Worm (Caenorhabditis elegans) whole organism, L3 larva: ENCODE data around the gene K08D12.8.
A peak's percentile ranks its signal among the peaks of the same experiment; 100 is the strongest.

ENCODE experiments used
- R02D3.7 ChIP-seq: fragments of 150-350 bp; optimal IDR thresholded peaks from 2 replicates; lab custom pipeline; 2014; ENCODE audit warnings: missing biosample characterization, missing genetic modification characterization
- ZK546.5 ChIP-seq: sonication (generic microtip); optimal IDR thresholded peaks from 2 replicates; lab custom pipeline; 2017; ENCODE audit warnings: missing biosample characterization, missing genetic modification characterization
- aly-2 ChIP-seq: fragments of 150-350 bp; optimal IDR thresholded peaks from 2 replicates; lab custom pipeline; 2014; ENCODE audit warnings: missing biosample characterization, missing genetic modification characterization
- ceh-28 ChIP-seq: fragments of 150-350 bp; optimal IDR thresholded peaks from 2 replicates; lab custom pipeline; 2014; ENCODE audit warnings: missing biosample characterization, missing genetic modification reagents, missing genetic modification characterization
- ceh-9 ChIP-seq: sonication (generic microtip); optimal IDR thresholded peaks from 2 replicates; lab custom pipeline; 2018; ENCODE audit warnings: missing biosample characterization, missing genetic modification characterization
- daf-12 ChIP-seq: fragments of 150-350 bp; optimal IDR thresholded peaks from 2 replicates; lab custom pipeline; 2014; ENCODE audit warnings: missing biosample characterization, missing genetic modification reagents, missing genetic modification characterization
- egl-27 ChIP-seq: sonication (generic microtip); optimal IDR thresholded peaks from 4 replicates; lab custom pipeline; 2017; ENCODE audit warnings: missing biosample characterization, missing genetic modification reagents, missing genetic modification characterization
- egl-5 ChIP-seq: fragments of 150-350 bp; optimal IDR thresholded peaks from 2 replicates; lab custom pipeline; 2017; ENCODE audit warnings: missing biosample characterization, missing genetic modification reagents, missing genetic modification characterization, inconsistent platforms
- elt-1 ChIP-seq: fragments of 150-350 bp; optimal IDR thresholded peaks from 2 replicates; lab custom pipeline; 2014; ENCODE audit warnings: missing biosample characterization, missing genetic modification characterization
- elt-2 ChIP-seq: sonication (generic microtip); optimal IDR thresholded peaks from 2 replicates; lab custom pipeline; 2016; ENCODE audit warnings: missing genetic modification reagents, mild to moderate bottlenecking, missing genetic modification characterization, missing compliant biosample characterization
- elt-3 ChIP-seq, 3 experiments: fragments of 150-350 bp in 1 of 3; sonication (generic microtip) in 2 of 3; optimal IDR thresholded peaks; 2 replicates in 2 of 3; 4 replicates in 1 of 3; lab custom pipeline; 2014 to 2017; ENCODE audit warnings: missing biosample characterization in 3 of 3, missing genetic modification characterization in 3 of 3
- eor-1 ChIP-seq, 2 experiments: fragments of 150-350 bp; optimal IDR thresholded peaks; 2 replicates each; lab custom pipeline; 2014 to 2018; ENCODE audit warnings: missing biosample characterization in 2 of 2, missing genetic modification characterization in 2 of 2
- fkh-10 ChIP-seq: sonication (generic microtip); optimal IDR thresholded peaks from 2 replicates; lab custom pipeline; 2017; ENCODE audit warnings: missing biosample characterization, missing genetic modification reagents, missing genetic modification characterization
- hmg-11 ChIP-seq: sonication (generic microtip); optimal IDR thresholded peaks from 2 replicates; lab custom pipeline; 2016; ENCODE audit warnings: missing genetic modification characterization, missing compliant biosample characterization
- jun-1 ChIP-seq: fragments of 150-350 bp; optimal IDR thresholded peaks from 2 replicates; lab custom pipeline; 2014; ENCODE audit warnings: missing biosample characterization, missing genetic modification reagents, missing genetic modification characterization
- lin-15B ChIP-seq: fragments of 150-350 bp; optimal IDR thresholded peaks from 2 replicates; lab custom pipeline; 2014; ENCODE audit warnings: missing biosample characterization, missing genetic modification characterization
- lin-39 ChIP-seq: fragments of 150-350 bp; optimal IDR thresholded peaks from 2 replicates; lab custom pipeline; 2018; ENCODE audit warnings: missing biosample characterization, missing genetic modification reagents, missing genetic modification characterization
- mdl-1 ChIP-seq: fragments of 150-350 bp; optimal IDR thresholded peaks from 2 replicates; lab custom pipeline; 2014; ENCODE audit warnings: missing biosample characterization, missing genetic modification characterization
- mml-1 ChIP-seq: fragments of 150-350 bp; sonication (generic microtip); optimal IDR thresholded peaks from 3 replicates; lab custom pipeline; 2014; ENCODE audit warnings: missing biosample characterization, missing genetic modification characterization
- nfya-1 ChIP-seq: sonication (generic microtip); optimal IDR thresholded peaks from 2 replicates; lab custom pipeline; 2017; ENCODE audit warnings: missing genetic modification characterization, mild to moderate bottlenecking, missing compliant biosample characterization, antibody characterized with exemption, moderate library complexity; ENCODE audit not compliant: insufficient read depth
- nhr-11 ChIP-seq: fragments of 150-350 bp; optimal IDR thresholded peaks from 2 replicates; lab custom pipeline; 2014; ENCODE audit warnings: missing biosample characterization, missing genetic modification characterization
- nhr-12 ChIP-seq: fragments of 150-350 bp; optimal IDR thresholded peaks from 2 replicates; lab custom pipeline; 2014; ENCODE audit warnings: missing biosample characterization, missing genetic modification characterization
- nhr-23 ChIP-seq: fragments of 150-350 bp; optimal IDR thresholded peaks from 2 replicates; lab custom pipeline; 2014; ENCODE audit warnings: missing biosample characterization, missing genetic modification reagents, missing genetic modification characterization
- nhr-25 ChIP-seq: sonication (generic microtip); optimal IDR thresholded peaks from 2 replicates; lab custom pipeline; 2017; ENCODE audit warnings: missing biosample characterization, missing genetic modification characterization
- nhr-28 ChIP-seq: fragments of 150-350 bp; optimal IDR thresholded peaks from 2 replicates; lab custom pipeline; 2014; ENCODE audit warnings: missing biosample characterization, missing genetic modification characterization
- nhr-43 ChIP-seq: sonication (generic microtip); optimal IDR thresholded peaks from 2 replicates; lab custom pipeline; 2016; ENCODE audit warnings: mild to moderate bottlenecking, missing genetic modification characterization, missing compliant biosample characterization; ENCODE audit not compliant: poor library complexity, severe bottlenecking
- nhr-67 ChIP-seq: fragments of 150-350 bp; optimal IDR thresholded peaks from 2 replicates; lab custom pipeline; 2014; ENCODE audit warnings: missing biosample characterization, missing genetic modification characterization
- nhr-76 ChIP-seq: fragments of 150-350 bp; sonication (generic microtip); optimal IDR thresholded peaks from 5 replicates; lab custom pipeline; 2014; ENCODE audit warnings: missing biosample characterization, missing genetic modification characterization
- nhr-77 ChIP-seq: fragments of 150-350 bp; optimal IDR thresholded peaks from 2 replicates; lab custom pipeline; 2014; ENCODE audit warnings: missing biosample characterization, missing genetic modification characterization
- pha-4 ChIP-seq: fragments of 150-350 bp; optimal IDR thresholded peaks from 2 replicates; lab custom pipeline; 2014; ENCODE audit warnings: missing biosample characterization, missing genetic modification reagents, missing genetic modification characterization
- pqm-1 ChIP-seq: fragments of 150-350 bp; optimal IDR thresholded peaks from 2 replicates; lab custom pipeline; 2017; ENCODE audit warnings: missing biosample characterization, missing genetic modification characterization, inconsistent platforms
- sea-2 ChIP-seq: fragments of 150-350 bp; sonication (generic microtip); optimal IDR thresholded peaks from 4 replicates; lab custom pipeline; 2014; ENCODE audit warnings: missing biosample characterization, missing genetic modification reagents, missing genetic modification characterization
- skn-1 ChIP-seq: fragments of 150-350 bp; optimal IDR thresholded peaks from 2 replicates; lab custom pipeline; 2014; ENCODE audit warnings: missing biosample characterization, missing genetic modification characterization
- snpc-4 ChIP-seq: fragments of 150-350 bp; optimal IDR thresholded peaks from 2 replicates; lab custom pipeline; 2014; ENCODE audit warnings: missing biosample characterization, missing genetic modification characterization
- unc-39 ChIP-seq: sonication (generic microtip); optimal IDR thresholded peaks from 4 replicates; lab custom pipeline; 2017; ENCODE audit warnings: missing biosample characterization, missing genetic modification characterization
- unc-62 ChIP-seq: fragments of 150-350 bp; sonication (generic microtip); optimal IDR thresholded peaks from 4 replicates; lab custom pipeline; 2014; ENCODE audit warnings: missing biosample characterization, missing genetic modification reagents, missing genetic modification characterization
- zag-1 ChIP-seq: fragments of 150-350 bp; optimal IDR thresholded peaks from 2 replicates; lab custom pipeline; 2014; ENCODE audit warnings: missing biosample characterization, missing genetic modification characterization

Gene K08D12.8

ce11 chrIV:1745453-1746051, 19.6 kb downstream of the K08D12.8 start, which contains the start of the genes Y41D4A.6 and Y41D4A.4 (continued):
- TF ChIP-seq ceh-9 (tag; lab: Kevin White, UChicago) (no peak), mdl-1 (tag; lab: Kevin White, UChicago) (no peak), nhr-43 (tag; lab: Kevin White, UChicago) (peak; percentile 71), daf-12 (tag; lab: Kevin White, UChicago) (no peak), aly-2 (tag; lab: Kevin White, UChicago) (peak; percentile 52), nhr-12 (tag; lab: Kevin White, UChicago) (no peak), nhr-28 (tag; lab: Kevin White, UChicago) (no peak), unc-62 (GFP tag; lab: Kevin White, UChicago) (no peak), pqm-1 (tag; lab: Kevin White, UChicago) (peak; percentile 37), nfya-1 (tag; lab: Kevin White, UChicago) (peak; percentile 76), jun-1 (peak; percentile 33), zag-1 (tag; lab: Kevin White, UChicago) (no peak), fkh-10 (GFP tag; lab: Kevin White, UChicago) (peak; percentile 48), R02D3.7 (tag; lab: Kevin White, UChicago) (peak; percentile 57), lin-15B (tag; lab: Kevin White, UChicago) (peak; percentile 90), lin-39 (peak; percentile 69), ZK546.5 (tag; lab: Kevin White, UChicago) (no peak), hmg-11 (tag; lab: Kevin White, UChicago) (peak; percentile 81), elt-2 (tag; lab: Kevin White, UChicago) (peak; percentile 62), snpc-4 (tag; lab: Kevin White, UChicago) (peak; percentile 37), nhr-67 (tag; lab: Kevin White, UChicago) (no peak), nhr-23 (peak; percentile 50), sea-2 (no peak), nhr-11 (tag; lab: Kevin White, UChicago) (no peak)

ce11 chrIV:1751243-1751642, 25.3 kb downstream of the K08D12.8 start:
- TF ChIP-seq pha-4 (tag; lab: Kevin White, UChicago) (no peak), skn-1 (tag; lab: Kevin White, UChicago) (no peak), nhr-77 (tag; lab: Kevin White, UChicago) (no peak), hmg-11 (tag; lab: Kevin White, UChicago) (peak; percentile 33)
- TF ChIP-seq, all 47 proteins: peak for 1

ce11 chrIV:1752480-1752879, 26.5 kb downstream of the K08D12.8 start:
- TF ChIP-seq eor-1 (tag; optimal IDR thresholded peaks at IDR 0.05; lab: Kevin White, UChicago) (no peak), elt-2 (tag; lab: Kevin White, UChicago) (no peak), nhr-28 (tag; lab: Kevin White, UChicago) (no peak), unc-39 (tag; lab: Kevin White, UChicago) (no peak), pha-4 (tag; lab: Kevin White, UChicago) (no peak), egl-5 (tag; lab: Kevin White, UChicago) (no peak), ceh-28 (no peak), nhr-25 (tag; lab: Kevin White, UChicago) (no peak), nhr-76 (tag; lab: Kevin White, UChicago) (no peak), R02D3.7 (tag; lab: Kevin White, UChicago) (no peak), daf-12 (tag; lab: Kevin White, UChicago) (no peak), jun-1 (no peak), elt-3 (tag; optimal IDR thresholded peaks at IDR 0.05; lab: Kevin White, UChicago) (no peak), nhr-43 (tag; lab: Kevin White, UChicago) (no peak), mdl-1 (tag; lab: Kevin White, UChicago) (no peak), mml-1 (tag; lab: Kevin White, UChicago) (no peak), egl-27 (tag; lab: Kevin White, UChicago) (no peak), nfya-1 (tag; lab: Kevin White, UChicago) (no peak), unc-62 (GFP tag; lab: Kevin White, UChicago) (no peak), elt-1 (tag; lab: Kevin White, UChicago) (no peak)
